Fruit fly (Drosophila melanogaster) S2 (cell line): Measurements from ENCODE around the gene REPTOR-BP.

Experiments used
- CG8478 ChIP-seq: fragments of >200 bp; optimal IDR thresholded peaks from 2 replicates; lab custom pipeline; 2018
- CTCF ChIP-seq, 2 experiments: fragments of >200 bp; optimal IDR thresholded peaks; 2 replicates each; lab custom pipeline; 2018

DNA sequence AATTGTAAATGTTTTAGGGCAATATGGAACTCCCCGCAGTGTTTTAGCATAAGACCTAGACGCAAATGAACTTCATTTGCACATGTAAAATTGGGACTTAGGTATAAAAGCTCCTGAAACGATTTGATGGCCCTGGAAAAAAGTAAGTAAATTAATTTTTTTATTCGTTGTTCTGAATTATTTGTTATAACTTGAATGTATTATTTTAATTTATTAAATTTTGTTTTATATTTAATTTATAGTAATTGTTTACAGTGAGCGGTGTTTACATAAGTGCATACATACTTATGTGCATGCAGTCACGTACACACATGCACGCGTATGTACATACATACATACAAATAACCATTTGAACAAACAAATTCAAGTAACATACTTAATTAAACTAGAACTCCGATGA lies 12.5 kb downstream of the REPTOR-BP start:
- no peak for TF ChIP-seq CTCF (optimal IDR thresholded peaks at IDR 0.05; lab: Kevin White, UChicago)
- no peak for TF ChIP-seq CG8478 (lab: Kevin White, UChicago)
